Fruit fly (Drosophila melanogaster): ENCODE data around the gene CG42564.
A peak's percentile ranks its signal among the peaks of the same experiment; 100 is the strongest.

The CG42564 gene

dm6 chr3R:6397611-6398092 is 23.4 kb downstream of the CG42564 start (continued):
- TF ChIP-seq CG17802 (tag; optimal IDR thresholded peaks at IDR 0.05): no peak
- no peak for TF ChIP-seq CG1529 (GFP tag; optimal IDR thresholded peaks at IDR 0.05)
- TF ChIP-seq Eip74EF (GFP tag; optimal IDR thresholded peaks at IDR 0.05): no peak
- TF ChIP-seq ase (GFP tag; IDR thresholded peaks at IDR 0.05): no peak
- TF ChIP-seq maf-S (GFP tag; optimal IDR thresholded peaks at IDR 0.05): no peak
- peak; percentile 19 for TF ChIP-seq caup (GFP tag; optimal IDR thresholded peaks at IDR 0.05; ENCODE audit: severe bottlenecking)
- TF ChIP-seq BEAF-32 (GFP tag; optimal IDR thresholded peaks at IDR 0.05): no peak
- no peak for TF ChIP-seq D19B (GFP tag; optimal IDR thresholded peaks at IDR 0.05)
- no peak for TF ChIP-seq Dll (GFP tag; IDR thresholded peaks at IDR 0.05; ENCODE audit: partially characterized antibody)
- TF ChIP-seq CG4424 (GFP tag; optimal IDR thresholded peaks at IDR 0.05): peak; percentile 2
- peak; percentile 47; the same call in 2 of the 3 replicates for TF ChIP-seq CG16813 (GFP tag; IDR thresholded peaks at IDR 0.05; ENCODE audit: partially characterized antibody)
- TF ChIP-seq jigr1 (GFP tag; IDR thresholded peaks at IDR 0.05): no peak
- no peak for TF ChIP-seq CG11695 (GFP tag; IDR thresholded peaks at IDR 0.05)
- TF ChIP-seq CG4360 (GFP tag; IDR thresholded peaks at IDR 0.05): no peak
- TF ChIP-seq CG31224 (GFP tag; IDR thresholded peaks at IDR 0.05): no peak
- TF ChIP-seq Asciz (GFP tag; optimal IDR thresholded peaks at IDR 0.05): no peak
- no peak for TF ChIP-seq pb (GFP tag; optimal IDR thresholded peaks at IDR 0.05)
- no peak for TF ChIP-seq zen2 (GFP tag; IDR thresholded peaks at IDR 0.05; ENCODE audit: partially characterized antibody)
- no peak for TF ChIP-seq CTCF (GFP tag; optimal IDR thresholded peaks at IDR 0.05)
- no peak for TF ChIP-seq amos (GFP tag; IDR thresholded peaks at IDR 0.05; ENCODE audit: partially characterized antibody)
- TF ChIP-seq B-H2 (GFP tag; optimal IDR thresholded peaks at IDR 0.05): no peak
- TF ChIP-seq chinmo (GFP tag; IDR thresholded peaks at IDR 0.05; ENCODE audit: partially characterized antibody): 0 out of 4 replicates have a peak, but pooled peaks have one; percentile 61
- no peak for TF ChIP-seq lbe (GFP tag; optimal IDR thresholded peaks at IDR 0.05)
- TF ChIP-seq Hand (GFP tag; optimal IDR thresholded peaks at IDR 0.05): no peak
- TF ChIP-seq CG18011 (GFP tag; optimal IDR thresholded peaks at IDR 0.05): no peak
- TF ChIP-seq CG13287 (GFP tag; IDR thresholded peaks at IDR 0.05; ENCODE audit: partially characterized antibody): no peak
- peak; percentile 66 for TF ChIP-seq D19A (tag; optimal IDR thresholded peaks at IDR 0.05)
- TF ChIP-seq CG15479 (GFP tag; optimal IDR thresholded peaks at IDR 0.05): no peak
- no peak for TF ChIP-seq CG33213 (GFP tag; optimal IDR thresholded peaks at IDR 0.05)
- TF ChIP-seq CG2875 (GFP tag; optimal IDR thresholded peaks at IDR 0.05): no peak
- TF ChIP-seq HmgD (GFP tag; optimal IDR thresholded peaks at IDR 0.05): no peak
- no peak for TF ChIP-seq slou (GFP tag; optimal IDR thresholded peaks at IDR 0.05)
- no peak for TF ChIP-seq her (GFP tag; optimal IDR thresholded peaks at IDR 0.05)
- TF ChIP-seq Atf6 (GFP tag; IDR thresholded peaks at IDR 0.05): 0 out of 2 replicates have a peak, but pooled peaks have one; percentile 33
- no peak for TF ChIP-seq Jarid2 (GFP tag; optimal IDR thresholded peaks at IDR 0.05)
- no peak for TF ChIP-seq CG11696 (GFP tag; IDR thresholded peaks at IDR 0.05)
- TF ChIP-seq p53 (GFP tag; optimal IDR thresholded peaks at IDR 0.05): no peak
- no peak for TF ChIP-seq CG4404 (GFP tag; IDR thresholded peaks at IDR 0.05)
- TF ChIP-seq CG7839 (tag; optimal IDR thresholded peaks at IDR 0.05): peak; percentile 55
- no peak for TF ChIP-seq CG13123 (GFP tag; optimal IDR thresholded peaks at IDR 0.05)
- peak; percentile 21 for TF ChIP-seq CG30403 (GFP tag; optimal IDR thresholded peaks at IDR 0.05)
- peak; percentile 10 for TF ChIP-seq CG17385 (GFP tag; optimal IDR thresholded peaks at IDR 0.05)
- TF ChIP-seq phol (tag; optimal IDR thresholded peaks at IDR 0.05): peak; percentile 2
- peak; percentile 19 for TF ChIP-seq Hmr (GFP tag; optimal IDR thresholded peaks at IDR 0.05)
- TF ChIP-seq sob (GFP tag; IDR thresholded peaks at IDR 0.05): no peak
- TF ChIP-seq CG3281 (GFP tag; optimal IDR thresholded peaks at IDR 0.05): peak; percentile 32
- no peak for TF ChIP-seq YL-1 (GFP tag; optimal IDR thresholded peaks at IDR 0.05)
- TF ChIP-seq CG2199 (GFP tag; IDR thresholded peaks at IDR 0.05): no peak
- no peak for TF ChIP-seq unc-4 (GFP tag; IDR thresholded peaks at IDR 0.05; ENCODE audit: partially characterized antibody)
- TF ChIP-seq vnd (GFP tag; IDR thresholded peaks at IDR 0.05; ENCODE audit: partially characterized antibody): peak; percentile 53; the same call in 2 of the 3 replicates

Measured in whole organism, embryonic.